Fruit fly (Drosophila melanogaster): ENCODE data around the gene CG4598.

The CG4598 gene

dm6 chr2L:9954119-9954518 is 35.7 kb downstream of the CG4598 start, which contains the start of the genes CG13126 and CG4709 (continued):
- peak; percentile 73 for TF ChIP-seq CG10462 (GFP tag; optimal IDR thresholded peaks at IDR 0.05)
- peak; percentile 73 for TF ChIP-seq B-H1 (GFP tag; IDR thresholded peaks at IDR 0.05)
- TF ChIP-seq CG2129 (GFP tag; IDR thresholded peaks at IDR 0.05; ENCODE audit: partially characterized antibody): no peak
- TF ChIP-seq sug (tag; optimal IDR thresholded peaks at IDR 0.05): peak; percentile 83
- peak; percentile 90 for TF ChIP-seq zfh1 (GFP tag; IDR thresholded peaks at IDR 0.05)
- no peak for TF ChIP-seq disco-r (GFP tag; optimal IDR thresholded peaks at IDR 0.05)
- TF ChIP-seq lab (GFP tag; optimal IDR thresholded peaks at IDR 0.05): peak; percentile 95
- no peak for TF ChIP-seq usp (GFP tag; optimal IDR thresholded peaks at IDR 0.05)
- peak; percentile 35; the same call in 1 of the 3 replicates for TF ChIP-seq jigr1 (GFP tag; IDR thresholded peaks at IDR 0.05)
- TF ChIP-seq CG15696 (tag; optimal IDR thresholded peaks at IDR 0.05): peak; percentile 95
- peak; percentile 93 for TF ChIP-seq slbo (GFP tag; IDR thresholded peaks at IDR 0.05)
- TF ChIP-seq CG6791 (GFP tag; IDR thresholded peaks at IDR 0.05; ENCODE audit: partially characterized antibody): no peak
- TF ChIP-seq CG18619 (GFP tag; optimal IDR thresholded peaks at IDR 0.05): peak; percentile 87
- TF ChIP-seq odd (GFP tag; optimal IDR thresholded peaks at IDR 0.05): peak; percentile 82
- TF ChIP-seq cato (GFP tag; optimal IDR thresholded peaks at IDR 0.05; ENCODE audit: borderline replicate concordance): peak; percentile 70
- peak; percentile 90 for TF ChIP-seq CG8388 (GFP tag; optimal IDR thresholded peaks at IDR 0.05)
- TF ChIP-seq CoRest (tag; optimal IDR thresholded peaks at IDR 0.05): peak; percentile 93
- TF ChIP-seq CG14050 (GFP tag; IDR thresholded peaks at IDR 0.05): peak; percentile 76
- TF ChIP-seq CG2202 (tag; optimal IDR thresholded peaks at IDR 0.05): peak; percentile 85
- TF ChIP-seq hkb (optimal IDR thresholded peaks at IDR 0.05): no peak
- TF ChIP-seq hkb (GFP tag; IDR thresholded peaks at IDR 0.05): peak; percentile 91
- peak; percentile 90 for TF ChIP-seq Six4 (GFP tag; optimal IDR thresholded peaks at IDR 0.05)
- TF ChIP-seq CG2199 (GFP tag; IDR thresholded peaks at IDR 0.05): peak; percentile 68; the same call in 1 of the 3 replicates
- TF ChIP-seq CG18262 (tag; optimal IDR thresholded peaks at IDR 0.05): peak; percentile 97
- TF ChIP-seq CG5245 (GFP tag; optimal IDR thresholded peaks at IDR 0.05): peak; percentile 77
- no peak for TF ChIP-seq crc (GFP tag; optimal IDR thresholded peaks at IDR 0.05)
- peak; percentile 81 for TF ChIP-seq lilli (GFP tag; optimal IDR thresholded peaks at IDR 0.05)
- peak; percentile 90 for TF ChIP-seq CG6813 (GFP tag; optimal IDR thresholded peaks at IDR 0.05)
- peak; percentile 92 for TF ChIP-seq tin (GFP tag; optimal IDR thresholded peaks at IDR 0.05)
- peak in 1 of 2 experiments; percentile 25 for TF ChIP-seq tll (GFP tag; optimal IDR thresholded peaks at IDR 0.05)
- peak; percentile 70 for TF ChIP-seq CG12219 (GFP tag; optimal IDR thresholded peaks at IDR 0.05)
- peak; percentile 87 for TF ChIP-seq CG13894 (tag; optimal IDR thresholded peaks at IDR 0.05)
- TF ChIP-seq CG11696 (GFP tag; IDR thresholded peaks at IDR 0.05): peak; percentile 100
- peak; percentile 97 for TF ChIP-seq CG17361 (GFP tag; IDR thresholded peaks at IDR 0.05)
- peak; percentile 85 for TF ChIP-seq nom (GFP tag; optimal IDR thresholded peaks at IDR 0.05)
- no peak for TF ChIP-seq CG8478 (optimal IDR thresholded peaks at IDR 0.05)
- TF ChIP-seq nmo (GFP tag; optimal IDR thresholded peaks at IDR 0.05): peak; percentile 97
- peak; percentile 64 for TF ChIP-seq CG4854 (GFP tag; optimal IDR thresholded peaks at IDR 0.05)
- peak; percentile 82 for TF ChIP-seq CG12299 (tag; optimal IDR thresholded peaks at IDR 0.05)
- peak; percentile 82 for TF ChIP-seq ATbp (GFP tag; optimal IDR thresholded peaks at IDR 0.05)
- TF ChIP-seq CG11085 (GFP tag; IDR thresholded peaks at IDR 0.05): peak; percentile 77
- peak; percentile 78 for TF ChIP-seq tio (GFP tag; optimal IDR thresholded peaks at IDR 0.05)
- peak; percentile 77 for TF ChIP-seq CG2116 (GFP tag; optimal IDR thresholded peaks at IDR 0.05)
- peak; percentile 40 for TF ChIP-seq pum (GFP tag; optimal IDR thresholded peaks at IDR 0.05)
- TF ChIP-seq CG10321 (GFP tag; IDR thresholded peaks at IDR 0.05): peak; percentile 58
- peak; percentile 83 for TF ChIP-seq ap (GFP tag; IDR thresholded peaks at IDR 0.05)
- peak; percentile 10 for TF ChIP-seq Atf-2 (GFP tag; optimal IDR thresholded peaks at IDR 0.05)
- TF ChIP-seq MTF-1 (GFP tag; optimal IDR thresholded peaks at IDR 0.05; ENCODE audit: borderline replicate concordance): peak; percentile 67
- TF ChIP-seq CG6272 (GFP tag; IDR thresholded peaks at IDR 0.05): peak; percentile 86
- TF ChIP-seq CG13287 (GFP tag; IDR thresholded peaks at IDR 0.05; ENCODE audit: partially characterized antibody): no peak; the same call in 1 of the 2 replicates
- peak; percentile 87 for TF ChIP-seq CG10366 (GFP tag; IDR thresholded peaks at IDR 0.05)

Data from whole organism, embryonic.